Worm (Caenorhabditis elegans): ENCODE results near the gene fbxa-196.
A peak's percentile ranks its signal among the peaks of the same experiment; 100 is the strongest.

fbxa-196 gene

ce11 chrV:6400950-6401551, 47.4 kb upstream of the fbxa-196 start (continued):
- TF ChIP-seq bed-2 (GFP tag; IDR thresholded peaks at IDR 0.05), result no peak
- no peak for TF ChIP-seq F55B11.4 (tag; optimal IDR thresholded peaks at IDR 0.05; ENCODE audit: borderline replicate concordance, insufficient read depth)
- no peak for TF ChIP-seq xnd-1 (tag; optimal IDR thresholded peaks at IDR 0.05)
- no peak for TF ChIP-seq ceh-79 (tag; optimal IDR thresholded peaks at IDR 0.05)
- TF ChIP-seq ztf-18 (tag; optimal IDR thresholded peaks at IDR 0.05), result no peak
- TF ChIP-seq Y53G8AR.9 (GFP tag; conservative IDR thresholded peaks at IDR 0.05), result peak; percentile 53
- TF ChIP-seq aptf-3 (GFP tag; IDR thresholded peaks at IDR 0.05), result no peak
- 0 out of 2 replicates have a peak, but pooled peaks have one; percentile 17 for TF ChIP-seq hmg-1.2 (GFP tag; IDR thresholded peaks at IDR 0.05)
- no peak for TF ChIP-seq ztf-3 (GFP tag; optimal IDR thresholded peaks at IDR 0.05)
- TF ChIP-seq madf-6 (GFP tag; IDR thresholded peaks at IDR 0.05), result 0 out of 2 replicates have a peak, but pooled peaks have one; percentile 7
- TF ChIP-seq F57A8.1 (GFP tag; optimal IDR thresholded peaks at IDR 0.05), result no peak
- TF ChIP-seq hrde-1 (tag; optimal IDR thresholded peaks at IDR 0.05; ENCODE audit: borderline replicate concordance), result no peak
- TF ChIP-seq rcor-1 (GFP tag; IDR thresholded peaks at IDR 0.05), result no peak
- peak; percentile 12 for TF ChIP-seq lin-54 (GFP tag; optimal IDR thresholded peaks at IDR 0.05)
- no peak for TF ChIP-seq chd-7 (tag; optimal IDR thresholded peaks at IDR 0.05)
- TF ChIP-seq tlf-1 (GFP tag; optimal IDR thresholded peaks at IDR 0.05), result no peak
- TF ChIP-seq F33H1.4 (GFP tag; IDR thresholded peaks at IDR 0.05), result no peak
- no peak for TF ChIP-seq unc-130 (GFP tag; optimal IDR thresholded peaks at IDR 0.05)
- TF ChIP-seq ama-1 (optimal IDR thresholded peaks at IDR 0.05), result no peak
- no peak for TF ChIP-seq ama-1 (GFP tag; optimal IDR thresholded peaks at IDR 0.05)
- no peak for TF ChIP-seq ztf-28 (GFP tag; IDR thresholded peaks at IDR 0.05)
- no peak for TF ChIP-seq attf-5 (GFP tag; optimal IDR thresholded peaks at IDR 0.05)
- TF ChIP-seq Y79H2A.3 (GFP tag; conservative IDR thresholded peaks at IDR 0.05), result no peak
- TF ChIP-seq him-1 (tag; optimal IDR thresholded peaks at IDR 0.05), result no peak
- TF ChIP-seq nhr-90 (tag; optimal IDR thresholded peaks at IDR 0.05), result no peak
- 0 out of 2 replicates have a peak, but pooled peaks have one; percentile 8 for TF ChIP-seq attf-6 (GFP tag; IDR thresholded peaks at IDR 0.05)
- TF ChIP-seq atf-7 (tag; optimal IDR thresholded peaks at IDR 0.05), result peak; percentile 29
- peak; percentile 14 for TF ChIP-seq repo-1 (tag; optimal IDR thresholded peaks at IDR 0.05)
- TF ChIP-seq F39B2.1 (GFP tag; IDR thresholded peaks at IDR 0.05), result no peak

- TF ChIP-seq K12H6.12 (tag; optimal IDR thresholded peaks at IDR 0.05) (no peak), nhr-27 (tag; optimal IDR thresholded peaks at IDR 0.05) (no peak), dpff-1 (tag; optimal IDR thresholded peaks at IDR 0.05) (no peak), nhr-80 (tag; optimal IDR thresholded peaks at IDR 0.05) (peak; percentile 41), F57A8.1 (GFP tag; optimal IDR thresholded peaks at IDR 0.05) (no peak)
Observed at ce11 chrV:6407587-6407986, 40.9 kb upstream of the fbxa-196 start.

ce11 chrV:6408733-6409227, 39.7 kb upstream of the fbxa-196 start, which contains the start of gene bcf-1:
Gene bcf-1, minus strand, starts transcription at chrV:6408783.
- no peak for TF ChIP-seq tbx-9 (tag; optimal IDR thresholded peaks at IDR 0.05; ENCODE audit: borderline replicate concordance)
- TF ChIP-seq nhr-80 (tag; optimal IDR thresholded peaks at IDR 0.05), result peak; percentile 70

ce11 chrV:6411161-6411560, 37.3 kb upstream of the fbxa-196 start:
- TF ChIP-seq nhr-80 (tag; optimal IDR thresholded peaks at IDR 0.05) (peak; percentile 74), nfya-1 (tag; optimal IDR thresholded peaks at IDR 0.05; ENCODE audit: borderline replicate concordance, insufficient read depth) (no peak), atf-7 (tag; optimal IDR thresholded peaks at IDR 0.05) (peak; percentile 45)

Measured in whole organism, young adult.